Worm (Caenorhabditis elegans) whole organism, late embryonic: Measurements from ENCODE around the gene str-89.

ENCODE experiments used
- C38D4.7 ChIP-seq: fragments of 200-800 bp; sonication (Bioruptor generic); optimal IDR thresholded peaks from 2 replicates; lab custom pipeline; 2018; ENCODE audit warnings: mild to moderate bottlenecking, missing genetic modification characterization, moderate library complexity, missing compliant biosample characterization
- ama-1 ChIP-seq: fragments of 150-350 bp; optimal IDR thresholded peaks from 2 replicates; lab custom pipeline; 2014
- ceh-18 ChIP-seq: sonication (generic microtip); optimal IDR thresholded peaks from 2 replicates; lab custom pipeline; 2016; ENCODE audit warnings: missing genetic modification characterization, missing compliant biosample characterization
- mec-3 ChIP-seq: sonication (generic microtip); optimal IDR thresholded peaks from 2 replicates; lab custom pipeline; 2016; ENCODE audit warnings: borderline replicate concordance, missing genetic modification characterization, missing compliant biosample characterization
- nfya-1 ChIP-seq: sonication (generic microtip); optimal IDR thresholded peaks from 2 replicates; lab custom pipeline; 2017; ENCODE audit warnings: missing genetic modification characterization, mild to moderate bottlenecking, missing compliant biosample characterization, antibody characterized with exemption, moderate library complexity
- nhr-11 ChIP-seq: fragments of 150-350 bp; optimal IDR thresholded peaks from 2 replicates; lab custom pipeline; 2014; ENCODE audit warnings: missing biosample characterization, missing genetic modification characterization
- pax-1 ChIP-seq: fragments of 150-350 bp; optimal IDR thresholded peaks from 2 replicates; lab custom pipeline; 2014; ENCODE audit warnings: missing biosample characterization, missing genetic modification characterization
- pha-4 ChIP-seq: fragments of 150-350 bp; optimal IDR thresholded peaks from 2 replicates; lab custom pipeline; 2018; ENCODE audit warnings: missing biosample characterization, missing genetic modification reagents, missing genetic modification characterization
- tbx-7 ChIP-seq: sonication (generic microtip); optimal IDR thresholded peaks from 2 replicates; lab custom pipeline; 2016; ENCODE audit warnings: missing genotype, missing genetic modification characterization, missing compliant biosample characterization
- unc-55 ChIP-seq: sonication (generic microtip); optimal IDR thresholded peaks from 2 replicates; lab custom pipeline; 2017; ENCODE audit warnings: missing biosample characterization, missing genetic modification reagents, missing genetic modification characterization

DNA sequence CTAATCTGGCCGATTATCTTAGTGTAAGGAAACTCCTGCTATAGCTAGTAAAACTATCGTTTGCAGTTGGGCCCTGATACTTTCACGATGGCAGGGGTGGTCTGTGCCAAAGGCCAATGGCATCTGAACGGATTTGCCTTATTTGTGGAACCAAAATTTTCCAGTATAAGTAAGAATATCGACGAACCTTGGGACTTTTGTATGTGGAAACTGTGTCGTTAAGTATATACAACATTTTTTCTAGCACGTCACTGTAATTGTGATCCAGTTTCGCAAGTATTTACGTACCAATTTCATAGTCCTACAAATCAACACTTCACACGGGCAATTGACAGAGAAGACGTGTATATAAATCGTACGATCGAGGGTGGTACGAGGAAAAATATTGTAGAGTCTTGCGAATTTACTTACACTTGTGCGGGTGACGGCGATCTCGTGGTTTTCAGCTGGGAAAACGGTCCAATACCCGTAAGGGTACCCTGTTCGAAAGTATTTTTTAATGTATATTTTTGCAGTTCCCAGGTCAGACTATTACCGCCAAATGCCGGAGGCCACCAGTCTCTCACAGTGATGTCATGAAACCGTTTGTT, 37.7 kb downstream of the str-89 start:
- TF ChIP-seq nfya-1 (tag; lab: Kevin White, UChicago) = no peak
- TF ChIP-seq nhr-11 (tag; lab: Kevin White, UChicago) = no peak
- no peak for TF ChIP-seq pax-1 (tag; lab: Kevin White, UChicago)
- no peak for TF ChIP-seq pha-4 (tag; lab: Kevin White, UChicago)
- TF ChIP-seq tbx-7 (tag; lab: Kevin White, UChicago) = no peak
- no peak for TF ChIP-seq C38D4.7 (GFP tag; lab: Kevin White, UChicago)
- TF ChIP-seq mec-3 = no peak
- no peak for TF ChIP-seq ama-1 (lab: Kevin White, UChicago)
- no peak for TF ChIP-seq ceh-18 (tag; lab: Kevin White, UChicago)
- TF ChIP-seq unc-55 (GFP tag; lab: Kevin White, UChicago) = no peak
